Fruit fly (Drosophila melanogaster) whole organism, adult: Measurements from ENCODE around the gene Charon.

Source experiments
- CG1620 ChIP-seq: fragments of 200-800 bp; sonication (Bioruptor generic); optimal IDR thresholded peaks from 2 replicates; lab custom pipeline; 2016; ENCODE audit warnings: missing biosample characterization, missing genetic modification characterization
- CG7045 ChIP-seq: fragments of 200-800 bp; sonication (Bioruptor generic); optimal IDR thresholded peaks from 2 replicates; lab custom pipeline; 2017; ENCODE audit warnings: missing biosample characterization, mild to moderate bottlenecking, missing genetic modification characterization
- Clk ChIP-seq: fragments of 200-800 bp; sonication (Bioruptor generic); optimal IDR thresholded peaks from 2 replicates; lab custom pipeline; 2017; ENCODE audit warnings: missing biosample characterization, missing genetic modification characterization
- toe ChIP-seq: fragments of 200-800 bp; sonication (Bioruptor generic); optimal IDR thresholded peaks from 2 replicates; lab custom pipeline; 2016; ENCODE audit warnings: missing biosample characterization, missing genetic modification characterization

dm6 chr2L:1169867-1170415 lies 2.7 kb downstream of the Charon start, which contains the start of the genes CG31922 and Plap:
- peak; percentile 92 for TF ChIP-seq toe (GFP tag; lab: Kevin White, UChicago)
- TF ChIP-seq CG7045 (GFP tag; lab: Kevin White, UChicago), result peak; percentile 66
- TF ChIP-seq Clk (GFP tag; lab: Kevin White, UChicago), result peak; percentile 53
- peak; percentile 90 for TF ChIP-seq CG1620 (GFP tag; lab: Kevin White, UChicago)
